Fruit fly (Drosophila melanogaster): Measurements from ENCODE around the gene CG34348.
A peak's percentile ranks its signal among the peaks of the same experiment; 100 is the strongest.

DNA sequence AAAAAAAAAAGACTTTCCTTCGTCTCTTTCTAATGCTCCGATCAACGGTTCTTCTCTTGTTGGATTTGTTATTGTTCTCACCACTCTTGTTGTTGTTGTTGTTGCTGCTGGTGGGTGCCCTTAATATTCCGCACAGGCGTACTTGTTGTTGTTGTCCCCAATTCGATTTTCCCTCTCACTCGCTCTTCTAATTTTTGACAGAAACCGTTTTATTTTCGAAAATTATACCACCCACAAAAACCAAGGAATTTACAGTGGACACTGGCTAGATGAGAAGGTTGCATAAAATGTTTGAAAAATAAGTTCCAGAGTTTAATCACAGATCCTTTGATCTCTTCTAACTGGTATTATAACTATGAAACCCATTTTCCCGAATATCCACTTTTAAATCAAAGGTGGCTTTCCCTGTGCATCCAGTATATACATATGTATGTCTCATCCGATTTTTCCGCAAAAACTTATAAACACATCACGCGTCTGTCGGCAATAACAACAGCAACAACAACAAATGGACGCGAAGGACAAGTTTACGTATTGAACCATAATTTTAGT is 51.8 kb downstream of the CG34348 start:
- TF ChIP-seq kay (GFP tag; ENCODE audit: borderline replicate concordance) = no peak
- peak; percentile 29 for TF ChIP-seq pad (GFP tag; optimal IDR thresholded peaks at IDR 0.05)
- TF ChIP-seq bab1 (GFP tag; optimal IDR thresholded peaks at IDR 0.05) = no peak
- TF ChIP-seq Clk (GFP tag; optimal IDR thresholded peaks at IDR 0.05) = no peak
- no peak for TF ChIP-seq CG5204 (GFP tag; optimal IDR thresholded peaks at IDR 0.05)
- TF ChIP-seq toe (GFP tag; optimal IDR thresholded peaks at IDR 0.05) = no peak
- no peak for TF ChIP-seq CG12768 (GFP tag; optimal IDR thresholded peaks at IDR 0.05)
- no peak for TF ChIP-seq CG7101 (tag; optimal IDR thresholded peaks at IDR 0.05)
- no peak for TF ChIP-seq CG1620 (GFP tag; optimal IDR thresholded peaks at IDR 0.05)
- no peak for TF ChIP-seq Mnt (GFP tag; optimal IDR thresholded peaks at IDR 0.05)

All from whole organism, adult.